Fruit fly (Drosophila melanogaster) whole organism, embryonic: Measurements from ENCODE around the gene CG7963.

Experiments
- BEAF-32 ChIP-seq: fragments of 200-800 bp; sonication (Bioruptor generic); optimal IDR thresholded peaks from 3 replicates; lab custom pipeline; 2017; ENCODE audit warnings: missing biosample characterization, missing genetic modification characterization, mild to moderate bottlenecking, moderate library complexity, missing genetic modification reagents
- Bgb ChIP-seq: fragments of 200-800 bp; sonication (Bioruptor generic); IDR thresholded peaks from 2 replicates; pipeline ENCODE4 v1.3.6; 2022; ENCODE audit warnings: missing biosample characterization, missing genetic modification characterization; ENCODE audit not compliant: partially characterized antibody
- CG10462 ChIP-seq: fragments of 200-800 bp; sonication (Bioruptor generic); optimal IDR thresholded peaks from 2 replicates; lab custom pipeline; 2016; ENCODE audit warnings: missing biosample characterization, missing genetic modification characterization
- CG11504 ChIP-seq: fragments of 200-800 bp; sonication (Bioruptor generic); optimal IDR thresholded peaks from 3 replicates; lab custom pipeline; 2019; ENCODE audit warnings: missing biosample characterization, mild to moderate bottlenecking, missing genetic modification characterization, moderate library complexity
- CG12219 ChIP-seq: fragments of 200-800 bp; sonication (Bioruptor generic); optimal IDR thresholded peaks from 3 replicates; lab custom pipeline; 2018; ENCODE audit warnings: missing biosample characterization, mild to moderate bottlenecking, missing genetic modification characterization
- CG13287 ChIP-seq: fragments of 200-800 bp; sonication (Bioruptor generic); IDR thresholded peaks from 2 replicates; pipeline ENCODE4 v1.3.6; 2022; ENCODE audit warnings: missing biosample characterization, missing genetic modification characterization; ENCODE audit not compliant: partially characterized antibody
- CG15514 ChIP-seq: fragments of 200-800 bp; sonication (Bioruptor generic); optimal IDR thresholded peaks from 3 replicates; lab custom pipeline; 2017; ENCODE audit warnings: missing biosample characterization, missing genetic modification characterization, mild to moderate bottlenecking, moderate library complexity, missing genetic modification reagents
- CG2129 ChIP-seq: fragments of 200-800 bp; sonication (Bioruptor generic); IDR thresholded peaks from 2 replicates; pipeline ENCODE4 v1.3.6; 2022; ENCODE audit warnings: missing biosample characterization, missing genetic modification characterization; ENCODE audit not compliant: partially characterized antibody
- CG4617 ChIP-seq: fragments of 200-800 bp; sonication (Bioruptor generic); optimal IDR thresholded peaks from 3 replicates; lab custom pipeline; 2016; ENCODE audit warnings: missing biosample characterization, missing genetic modification characterization, borderline replicate concordance
- CG4707 ChIP-seq: fragments of 200-800 bp; sonication (Bioruptor generic); optimal IDR thresholded peaks from 2 replicates; lab custom pipeline; 2018; ENCODE audit warnings: missing biosample characterization, mild to moderate bottlenecking, missing genetic modification characterization, moderate library complexity
- CG5180 ChIP-seq: fragments of 200-800 bp; sonication (Bioruptor generic); optimal IDR thresholded peaks from 3 replicates; lab custom pipeline; 2017; ENCODE audit warnings: missing biosample characterization, missing genetic modification characterization, mild to moderate bottlenecking, moderate library complexity, missing genetic modification reagents
- Dp ChIP-seq: fragments of 200-800 bp; sonication (Bioruptor generic); optimal IDR thresholded peaks from 2 replicates; lab custom pipeline; 2018; ENCODE audit warnings: missing biosample characterization, mild to moderate bottlenecking, missing genetic modification characterization, moderate library complexity
- Dref ChIP-seq: fragments of 200-800 bp; sonication (Bioruptor generic); IDR thresholded peaks from 2 replicates; pipeline ENCODE4 v1.3.6; 2022; ENCODE audit warnings: missing biosample characterization, missing genetic modification characterization
- Ets97D ChIP-seq: fragments of 200-800 bp; sonication (Bioruptor generic); optimal IDR thresholded peaks from 3 replicates; lab custom pipeline; 2016; ENCODE audit warnings: missing biosample characterization, missing genetic modification characterization
- H15 ChIP-seq: fragments of 200-800 bp; sonication (Bioruptor generic); IDR thresholded peaks from 3 replicates; pipeline ENCODE4 v1.3.6; 2022; ENCODE audit warnings: missing biosample characterization, missing genetic modification characterization
- Max ChIP-seq: fragments of 200-800 bp; sonication (Bioruptor generic); optimal IDR thresholded peaks from 2 replicates; lab custom pipeline; 2016; ENCODE audit warnings: missing biosample characterization, mild to moderate bottlenecking, missing genetic modification characterization
- Myb ChIP-seq: fragments of 200-800 bp; sonication (Bioruptor generic); optimal IDR thresholded peaks from 2 replicates; lab custom pipeline; 2016; ENCODE audit warnings: missing biosample characterization, missing genetic modification characterization
- Nf-YC ChIP-seq: fragments of 200-800 bp; optimal IDR thresholded peaks from 3 replicates; lab custom pipeline; 2019; ENCODE audit warnings: missing biosample characterization, mild to moderate bottlenecking, missing genetic modification characterization, moderate library complexity
- Opbp ChIP-seq: fragments of 200-800 bp; sonication (Bioruptor generic); IDR thresholded peaks from 3 replicates; pipeline ENCODE4 v1.3.6; 2022; ENCODE audit warnings: missing biosample characterization, missing genetic modification characterization; ENCODE audit not compliant: partially characterized antibody
- PHDP ChIP-seq: fragments of 200-800 bp; sonication (Bioruptor generic); optimal IDR thresholded peaks from 3 replicates; lab custom pipeline; 2018; ENCODE audit warnings: missing biosample characterization, mild to moderate bottlenecking, missing genetic modification characterization, moderate library complexity
- Rfx ChIP-seq: fragments of 200-800 bp; sonication (Bioruptor generic); IDR thresholded peaks from 2 replicates; pipeline ENCODE4 v1.3.6; 2022; ENCODE audit warnings: missing biosample characterization, missing genetic modification characterization
- Sin3A ChIP-seq: fragments of >200 bp; optimal IDR thresholded peaks from 2 replicates; lab custom pipeline; 2018
- Sry-δ ChIP-seq: fragments of 200-800 bp; sonication (Bioruptor generic); optimal IDR thresholded peaks from 2 replicates; lab custom pipeline; 2016; ENCODE audit warnings: missing biosample characterization, missing genetic modification characterization
- Stat92E ChIP-seq, 3 experiments: fragments of >200 bp in 2 of 3; fragments of 200-800 bp in 1 of 3; sonication (Bioruptor generic) in 1 of 3; optimal IDR thresholded peaks; 2 replicates each; lab custom pipeline; 2017 to 2019; ENCODE audit warnings: missing biosample characterization in 3 of 3, missing genetic modification characterization in 3 of 3, mild to moderate bottlenecking in 1 of 3, moderate library complexity in 1 of 3
- Tbp ChIP-seq: fragments of >200 bp; optimal IDR thresholded peaks from 2 replicates; lab custom pipeline; 2018; ENCODE audit warnings: missing biosample characterization, missing genetic modification characterization
- Vsx1 ChIP-seq: fragments of 200-800 bp; sonication (Bioruptor generic); optimal IDR thresholded peaks from 2 replicates; lab custom pipeline; 2017; ENCODE audit warnings: missing biosample characterization, mild to moderate bottlenecking, missing genetic modification characterization, missing genetic modification reagents
- YL-1 ChIP-seq: fragments of 200-800 bp; sonication (Bioruptor generic); optimal IDR thresholded peaks from 3 replicates; lab custom pipeline; 2017; ENCODE audit warnings: missing biosample characterization, mild to moderate bottlenecking, missing genetic modification characterization
- ato ChIP-seq: fragments of 200-800 bp; sonication (Bioruptor generic); IDR thresholded peaks from 2 replicates; pipeline ENCODE4 v1.3.6; 2022; ENCODE audit warnings: missing biosample characterization, missing genetic modification characterization; ENCODE audit not compliant: partially characterized antibody
- crp ChIP-seq, 2 experiments: fragments of 200-800 bp; sonication (Bioruptor generic); optimal IDR thresholded peaks; 2 replicates in 1 of 2; 3 replicates in 1 of 2; lab custom pipeline; 2017; ENCODE audit warnings: missing biosample characterization in 2 of 2, missing genetic modification characterization in 2 of 2, mild to moderate bottlenecking in 1 of 2, moderate library complexity in 1 of 2
- dmrt99B ChIP-seq: fragments of 200-800 bp; sonication (Bioruptor generic); optimal IDR thresholded peaks from 2 replicates; lab custom pipeline; 2018; ENCODE audit warnings: missing biosample characterization, mild to moderate bottlenecking, missing genetic modification characterization, moderate library complexity
- grau ChIP-seq: fragments of 200-800 bp; optimal IDR thresholded peaks from 3 replicates; lab custom pipeline; 2019; ENCODE audit warnings: missing biosample characterization, mild to moderate bottlenecking, missing genetic modification characterization, moderate library complexity
- hbn ChIP-seq: fragments of 200-800 bp; sonication (Bioruptor generic); IDR thresholded peaks from 2 replicates; pipeline ENCODE4 v1.3.6; 2022; ENCODE audit warnings: missing biosample characterization, missing genetic modification characterization; ENCODE audit not compliant: partially characterized antibody
- knrl ChIP-seq: fragments of 200-800 bp; sonication (Bioruptor generic); IDR thresholded peaks from 3 replicates; pipeline ENCODE4 v1.3.6; 2022; ENCODE audit warnings: missing biosample characterization, missing genetic modification characterization; ENCODE audit not compliant: partially characterized antibody
- nmo ChIP-seq: fragments of 200-800 bp; sonication (Bioruptor generic); optimal IDR thresholded peaks from 2 replicates; lab custom pipeline; 2018; ENCODE audit warnings: missing biosample characterization, mild to moderate bottlenecking, missing genetic modification characterization, moderate library complexity
- pan ChIP-seq, 4 experiments: fragments of >200 bp in 3 of 4; fragments of 200-800 bp in 1 of 4; sonication (Bioruptor generic) in 1 of 4; optimal IDR thresholded peaks in 3 of 4; IDR thresholded peaks in 1 of 4; 2 replicates each; pipeline versions ENCODE4 v1.3.6 to Lab custom; 2017 to 2022; ENCODE audit warnings: missing biosample characterization in 2 of 4, missing genetic modification characterization in 2 of 4, mixed read lengths in 1 of 4
- phol ChIP-seq: fragments of 200-800 bp; sonication (Bioruptor generic); optimal IDR thresholded peaks from 3 replicates; lab custom pipeline; 2018; ENCODE audit warnings: missing biosample characterization, mild to moderate bottlenecking, missing genetic modification characterization, moderate library complexity
- pzg ChIP-seq: fragments of 200-800 bp; sonication (Bioruptor generic); optimal IDR thresholded peaks from 3 replicates; lab custom pipeline; 2018; ENCODE audit warnings: missing biosample characterization, mild to moderate bottlenecking, missing genetic modification characterization, moderate library complexity
- sd ChIP-seq: fragments of 200-800 bp; sonication (Bioruptor generic); optimal IDR thresholded peaks from 3 replicates; lab custom pipeline; 2018; ENCODE audit warnings: missing biosample characterization, mild to moderate bottlenecking, missing genetic modification characterization, moderate library complexity
- sisA ChIP-seq: fragments of 200-800 bp; sonication (Bioruptor generic); IDR thresholded peaks from 2 replicates; pipeline ENCODE4 v1.3.6; 2022; ENCODE audit warnings: missing biosample characterization, missing genetic modification characterization
- trem ChIP-seq: fragments of 200-800 bp; optimal IDR thresholded peaks from 3 replicates; lab custom pipeline; 2019; ENCODE audit warnings: missing biosample characterization, mild to moderate bottlenecking, missing genetic modification characterization, moderate library complexity
- vnd ChIP-seq: fragments of 200-800 bp; sonication (Bioruptor generic); IDR thresholded peaks from 3 replicates; pipeline ENCODE4 v1.3.6; 2022; ENCODE audit warnings: missing biosample characterization, missing genetic modification characterization; ENCODE audit not compliant: partially characterized antibody

Gene CG7963

dm6 chr3R:8313038-8313437 lies 49.6 kb upstream of the CG7963 start, which contains the start of gene CG7483 (continued):
- TF ChIP-seq CG12219 (no peak), pan (optimal IDR thresholded peaks at IDR 0.05; lab: Kevin White, UChicago) (no peak), pan (GFP tag; optimal IDR thresholded peaks at IDR 0.05 in 1 of 2, IDR thresholded peaks at IDR 0.05 in 1 of 2) (peak in 1 of 2 experiments; percentile 5), PHDP (tag; lab: Kevin White, UChicago) (no peak), Ets97D (GFP tag; lab: Kevin White, UChicago) (peak; percentile 20), sd (tag; lab: Kevin White, UChicago) (peak; percentile 56), Vsx1 (GFP tag; lab: Kevin White, UChicago) (no peak), vnd (GFP tag; lab: Robert Waterston, UW) (peak; percentile 75), grau (tag; lab: Kevin White, UChicago) (peak; percentile 0), pzg (GFP tag; lab: Kevin White, UChicago) (peak; percentile 76), Myb (GFP tag; lab: Kevin White, UChicago) (peak; percentile 4), Rfx (GFP tag; lab: Robert Waterston, UW) (no peak; the same call in 1 of the 2 replicates), Max (GFP tag; lab: Kevin White, UChicago) (no peak), ato (GFP tag; lab: Robert Waterston, UW) (peak; percentile 90), CG5180 (no peak), nmo (GFP tag; lab: Kevin White, UChicago) (peak; percentile 22), CG2129 (GFP tag; lab: Robert Waterston, UW) (peak; percentile 66), Opbp (GFP tag; lab: Robert Waterston, UW) (peak; percentile 82; the same call in 2 of the 3 replicates), Nf-YC (peak; percentile 34), Dref (GFP tag; lab: Robert Waterston, UW) (peak; percentile 97), CG15514 (GFP tag; lab: Kevin White, UChicago) (peak; percentile 39), Sry-δ (GFP tag; lab: Kevin White, UChicago) (peak; percentile 87), Stat92E (GFP tag; optimal IDR thresholded peaks at IDR 0.05; lab: Kevin White, UChicago) (peak in 1 of 3 experiments; percentile 43), Dp (GFP tag; lab: Kevin White, UChicago) (peak; percentile 96), knrl (GFP tag; lab: Robert Waterston, UW) (peak; percentile 78), Sin3A (lab: Kevin White, UChicago) (peak; percentile 34), Tbp (GFP tag; lab: Kevin White, UChicago) (no peak), hbn (GFP tag; lab: Robert Waterston, UW) (peak; percentile 87), dmrt99B (tag; lab: Kevin White, UChicago) (no peak), YL-1 (GFP tag; lab: Kevin White, UChicago) (peak; percentile 75), trem (peak; percentile 58), CG13287 (GFP tag; lab: Robert Waterston, UW) (peak; percentile 95), BEAF-32 (GFP tag; lab: Kevin White, UChicago) (peak; percentile 80), CG4617 (GFP tag; lab: Kevin White, UChicago) (peak; percentile 46), phol (peak; percentile 22), CG10462 (no peak), Bgb (GFP tag; lab: Robert Waterston, UW) (peak; percentile 86), H15 (GFP tag; lab: Robert Waterston, UW) (no peak), CG4707 (GFP tag; lab: Kevin White, UChicago) (no peak), CG11504 (tag; lab: Kevin White, UChicago) (peak; percentile 86), crp (GFP tag; optimal IDR thresholded peaks at IDR 0.05; lab: Kevin White, UChicago) (no peak), sisA (GFP tag; lab: Robert Waterston, UW) (no peak)
